Fruit fly (Drosophila melanogaster) whole organism, embryonic: ENCODE results near the gene CG7879.

Source experiments
- CG10267 ChIP-seq: fragments of 200-800 bp; sonication (Bioruptor generic); optimal IDR thresholded peaks from 2 replicates; lab custom pipeline; 2018; ENCODE audit warnings: missing biosample characterization, mild to moderate bottlenecking, missing genetic modification characterization, moderate library complexity
- CG10543 ChIP-seq: fragments of 200-800 bp; sonication (Bioruptor generic); optimal IDR thresholded peaks from 3 replicates; lab custom pipeline; 2017; ENCODE audit warnings: missing biosample characterization, mild to moderate bottlenecking, missing genetic modification characterization, moderate library complexity
- CG1233 ChIP-seq: fragments of 200-800 bp; sonication (Bioruptor generic); optimal IDR thresholded peaks from 4 replicates; lab custom pipeline; 2018; ENCODE audit warnings: missing biosample characterization, mild to moderate bottlenecking, missing genetic modification characterization
- CG12391 ChIP-seq: fragments of 200-800 bp; sonication (Bioruptor generic); optimal IDR thresholded peaks from 3 replicates; lab custom pipeline; 2018; ENCODE audit warnings: missing biosample characterization, mild to moderate bottlenecking, missing genetic modification characterization, moderate library complexity
- CG13296 ChIP-seq: fragments of 200-800 bp; sonication (Bioruptor generic); optimal IDR thresholded peaks from 3 replicates; lab custom pipeline; 2018; ENCODE audit warnings: missing biosample characterization, mild to moderate bottlenecking, missing genetic modification characterization
- CG13775 ChIP-seq: fragments of 200-800 bp; sonication (Bioruptor generic); optimal IDR thresholded peaks from 3 replicates; lab custom pipeline; 2017; ENCODE audit warnings: missing biosample characterization, mild to moderate bottlenecking, missing genetic modification characterization
- CG14441 ChIP-seq: fragments of 200-800 bp; sonication (Bioruptor generic); IDR thresholded peaks from 2 replicates; pipeline ENCODE4 v1.3.6; 2022; ENCODE audit warnings: missing biosample characterization, missing genetic modification characterization
- CG17328 ChIP-seq: fragments of 200-800 bp; sonication (Bioruptor generic); IDR thresholded peaks from 2 replicates; pipeline ENCODE4 v1.3.6; 2022; ENCODE audit warnings: missing biosample characterization, missing genetic modification characterization
- CG17359 ChIP-seq: fragments of 200-800 bp; sonication (Bioruptor generic); optimal IDR thresholded peaks from 3 replicates; lab custom pipeline; 2018; ENCODE audit warnings: missing biosample characterization, mild to moderate bottlenecking, missing genetic modification characterization, moderate library complexity
- CG17385 ChIP-seq: fragments of 200-800 bp; sonication (Bioruptor generic); optimal IDR thresholded peaks from 3 replicates; lab custom pipeline; 2018; ENCODE audit warnings: missing biosample characterization, mild to moderate bottlenecking, missing genetic modification characterization
- CG17802 ChIP-seq: fragments of 200-800 bp; sonication (Bioruptor generic); optimal IDR thresholded peaks from 2 replicates; lab custom pipeline; 2018; ENCODE audit warnings: missing biosample characterization, mild to moderate bottlenecking, missing genetic modification characterization, moderate library complexity
- CG18262 ChIP-seq: fragments of 200-800 bp; optimal IDR thresholded peaks from 3 replicates; lab custom pipeline; 2019; ENCODE audit warnings: missing biosample characterization, mild to moderate bottlenecking, missing genetic modification characterization, moderate library complexity
- CG2116 ChIP-seq: fragments of 200-800 bp; sonication (Bioruptor generic); optimal IDR thresholded peaks from 3 replicates; lab custom pipeline; 2018; ENCODE audit warnings: missing biosample characterization, mild to moderate bottlenecking, missing genetic modification characterization
- CG2199 ChIP-seq: fragments of 200-800 bp; sonication (Bioruptor generic); IDR thresholded peaks from 3 replicates; pipeline ENCODE4 v1.3.6; 2022; ENCODE audit warnings: missing biosample characterization, missing genetic modification characterization
- CG30020 ChIP-seq: fragments of 200-800 bp; optimal IDR thresholded peaks from 2 replicates; lab custom pipeline; 2019; ENCODE audit warnings: missing biosample characterization, mild to moderate bottlenecking, missing genetic modification characterization, moderate library complexity
- CG3065 ChIP-seq: fragments of 200-800 bp; sonication (Bioruptor generic); optimal IDR thresholded peaks from 2 replicates; lab custom pipeline; 2016; ENCODE audit warnings: missing biosample characterization, missing genetic modification characterization
- CG31441 ChIP-seq: fragments of 200-800 bp; sonication (Bioruptor generic); IDR thresholded peaks from 2 replicates; pipeline ENCODE4 v1.3.6; 2022; ENCODE audit warnings: missing biosample characterization, missing genetic modification characterization
- CG32532 ChIP-seq: fragments of 200-800 bp; sonication (Bioruptor generic); IDR thresholded peaks from 2 replicates; pipeline ENCODE4 v1.3.6; 2022; ENCODE audit warnings: missing biosample characterization, missing genetic modification characterization
- CG9932 ChIP-seq: fragments of 200-800 bp; sonication (Bioruptor generic); IDR thresholded peaks from 2 replicates; pipeline ENCODE4 v1.3.6; 2022; ENCODE audit warnings: missing biosample characterization, missing genetic modification characterization
- Dbx ChIP-seq: fragments of 200-800 bp; sonication (Bioruptor generic); IDR thresholded peaks from 3 replicates; pipeline ENCODE4 v1.3.6; 2022; ENCODE audit warnings: missing biosample characterization, missing genetic modification characterization
- ERR ChIP-seq: fragments of 200-800 bp; sonication (Bioruptor generic); optimal IDR thresholded peaks from 2 replicates; lab custom pipeline; 2016; ENCODE audit warnings: missing biosample characterization, missing genetic modification characterization
- Hand ChIP-seq: fragments of 200-800 bp; sonication (Bioruptor generic); optimal IDR thresholded peaks from 2 replicates; lab custom pipeline; 2017; ENCODE audit warnings: mild to moderate bottlenecking, missing biosample characterization, missing genetic modification reagents, missing genetic modification characterization
- HmgZ ChIP-seq: fragments of 200-800 bp; sonication (Bioruptor generic); optimal IDR thresholded peaks from 2 replicates; lab custom pipeline; 2018; ENCODE audit warnings: missing biosample characterization, mild to moderate bottlenecking, missing genetic modification characterization
- Hmr ChIP-seq: fragments of 200-800 bp; sonication (Bioruptor generic); optimal IDR thresholded peaks from 3 replicates; lab custom pipeline; 2017; ENCODE audit warnings: mild to moderate bottlenecking, missing biosample characterization, missing genetic modification reagents, missing genetic modification characterization
- Hr51 ChIP-seq, 2 experiments: fragments of 200-800 bp; sonication (Bioruptor generic); optimal IDR thresholded peaks; 2 replicates in 1 of 2; 3 replicates in 1 of 2; lab custom pipeline; 2016 to 2018; ENCODE audit warnings: missing biosample characterization in 2 of 2, missing genetic modification characterization in 2 of 2, mild to moderate bottlenecking in 1 of 2, moderate library complexity in 1 of 2
- Lhr ChIP-seq: fragments of 200-800 bp; sonication (Bioruptor generic); optimal IDR thresholded peaks from 3 replicates; lab custom pipeline; 2017; ENCODE audit warnings: mild to moderate bottlenecking, missing biosample characterization, missing genetic modification reagents, missing genetic modification characterization
- MESR4 ChIP-seq: fragments of 200-800 bp; sonication (Bioruptor generic); optimal IDR thresholded peaks from 2 replicates; lab custom pipeline; 2018; ENCODE audit warnings: missing biosample characterization, mild to moderate bottlenecking, missing genetic modification characterization, moderate library complexity
- Med ChIP-seq: fragments of 200-800 bp; sonication (Bioruptor generic); peaks from one replicate; lab custom pipeline; 2016; ENCODE audit warnings: missing biosample characterization, missing genetic modification characterization, mild to moderate bottlenecking, inconsistent platforms, moderate library complexity
- NfI ChIP-seq: fragments of 200-800 bp; sonication (Bioruptor generic); optimal IDR thresholded peaks from 3 replicates; lab custom pipeline; 2018; ENCODE audit warnings: missing biosample characterization, mild to moderate bottlenecking, missing genetic modification characterization, moderate library complexity
- Ravus ChIP-seq: fragments of 200-800 bp; sonication (Bioruptor generic); IDR thresholded peaks from 2 replicates; pipeline ENCODE4 v1.3.6; 2022; ENCODE audit warnings: missing biosample characterization, missing genetic modification characterization
- Sry-β ChIP-seq: fragments of 200-800 bp; sonication (Bioruptor generic); optimal IDR thresholded peaks from 2 replicates; lab custom pipeline; 2018; ENCODE audit warnings: missing biosample characterization, mild to moderate bottlenecking, missing genetic modification characterization, moderate library complexity
- YL-1 ChIP-seq: fragments of 200-800 bp; sonication (Bioruptor generic); optimal IDR thresholded peaks from 3 replicates; lab custom pipeline; 2017; ENCODE audit warnings: missing biosample characterization, mild to moderate bottlenecking, missing genetic modification characterization
- caup ChIP-seq: fragments of 200-800 bp; sonication (Bioruptor generic); optimal IDR thresholded peaks from 3 replicates; lab custom pipeline; 2017; ENCODE audit warnings: missing biosample characterization, mild to moderate bottlenecking, missing genetic modification characterization, moderate library complexity; ENCODE audit not compliant: severe bottlenecking
- cg ChIP-seq: fragments of 200-800 bp; sonication (Bioruptor generic); optimal IDR thresholded peaks from 3 replicates; lab custom pipeline; 2019; ENCODE audit warnings: missing biosample characterization, mild to moderate bottlenecking, missing genetic modification characterization, moderate library complexity
- chinmo ChIP-seq: fragments of 200-800 bp; sonication (Bioruptor generic); IDR thresholded peaks from 4 replicates; pipeline ENCODE4 v1.3.6; 2022; ENCODE audit warnings: missing biosample characterization, missing genetic modification characterization; ENCODE audit not compliant: partially characterized antibody
- crol ChIP-seq: fragments of 200-800 bp; sonication (Bioruptor generic); IDR thresholded peaks from 2 replicates; pipeline ENCODE4 v1.3.6; 2022; ENCODE audit warnings: missing biosample characterization, missing genetic modification characterization
- crp ChIP-seq, 2 experiments: fragments of 200-800 bp; sonication (Bioruptor generic); optimal IDR thresholded peaks; 2 replicates in 1 of 2; 3 replicates in 1 of 2; lab custom pipeline; 2017; ENCODE audit warnings: missing biosample characterization in 2 of 2, missing genetic modification characterization in 2 of 2, mild to moderate bottlenecking in 1 of 2, moderate library complexity in 1 of 2
- eyg ChIP-seq: fragments of 200-800 bp; sonication (Bioruptor generic); optimal IDR thresholded peaks from 3 replicates; lab custom pipeline; 2016; ENCODE audit warnings: missing biosample characterization, missing genetic modification characterization
- gcm ChIP-seq: fragments of 200-800 bp; sonication (Bioruptor generic); optimal IDR thresholded peaks from 2 replicates; lab custom pipeline; 2019; ENCODE audit warnings: missing biosample characterization, mild to moderate bottlenecking, missing genetic modification characterization, moderate library complexity
- gfzf ChIP-seq: fragments of 200-800 bp; sonication (Bioruptor generic); optimal IDR thresholded peaks from 2 replicates; lab custom pipeline; 2016; ENCODE audit warnings: missing biosample characterization, mild to moderate bottlenecking, missing genetic modification characterization, moderate library complexity
- h ChIP-seq: fragments of >200 bp; optimal IDR thresholded peaks from 2 replicates; lab custom pipeline; 2017
- mirr ChIP-seq: fragments of 200-800 bp; sonication (Bioruptor generic); optimal IDR thresholded peaks from 3 replicates; lab custom pipeline; 2018; ENCODE audit warnings: missing biosample characterization, mild to moderate bottlenecking, missing genetic modification characterization
- phol ChIP-seq: fragments of 200-800 bp; sonication (Bioruptor generic); optimal IDR thresholded peaks from 3 replicates; lab custom pipeline; 2018; ENCODE audit warnings: missing biosample characterization, mild to moderate bottlenecking, missing genetic modification characterization, moderate library complexity
- pzg ChIP-seq: fragments of 200-800 bp; sonication (Bioruptor generic); optimal IDR thresholded peaks from 3 replicates; lab custom pipeline; 2018; ENCODE audit warnings: missing biosample characterization, mild to moderate bottlenecking, missing genetic modification characterization, moderate library complexity
- run ChIP-seq: fragments of 200-800 bp; sonication (Bioruptor generic); optimal IDR thresholded peaks from 3 replicates; lab custom pipeline; 2018; ENCODE audit warnings: missing biosample characterization, mild to moderate bottlenecking, missing genetic modification characterization
- sna ChIP-seq: fragments of 200-800 bp; sonication (Bioruptor generic); IDR thresholded peaks from 2 replicates; pipeline ENCODE4 v1.3.6; 2022; ENCODE audit warnings: missing biosample characterization, missing genetic modification characterization; ENCODE audit not compliant: partially characterized antibody
- sug ChIP-seq: fragments of 200-800 bp; optimal IDR thresholded peaks from 2 replicates; lab custom pipeline; 2019; ENCODE audit warnings: missing biosample characterization, mild to moderate bottlenecking, missing genetic modification characterization, moderate library complexity

Gene CG7879

DNA sequence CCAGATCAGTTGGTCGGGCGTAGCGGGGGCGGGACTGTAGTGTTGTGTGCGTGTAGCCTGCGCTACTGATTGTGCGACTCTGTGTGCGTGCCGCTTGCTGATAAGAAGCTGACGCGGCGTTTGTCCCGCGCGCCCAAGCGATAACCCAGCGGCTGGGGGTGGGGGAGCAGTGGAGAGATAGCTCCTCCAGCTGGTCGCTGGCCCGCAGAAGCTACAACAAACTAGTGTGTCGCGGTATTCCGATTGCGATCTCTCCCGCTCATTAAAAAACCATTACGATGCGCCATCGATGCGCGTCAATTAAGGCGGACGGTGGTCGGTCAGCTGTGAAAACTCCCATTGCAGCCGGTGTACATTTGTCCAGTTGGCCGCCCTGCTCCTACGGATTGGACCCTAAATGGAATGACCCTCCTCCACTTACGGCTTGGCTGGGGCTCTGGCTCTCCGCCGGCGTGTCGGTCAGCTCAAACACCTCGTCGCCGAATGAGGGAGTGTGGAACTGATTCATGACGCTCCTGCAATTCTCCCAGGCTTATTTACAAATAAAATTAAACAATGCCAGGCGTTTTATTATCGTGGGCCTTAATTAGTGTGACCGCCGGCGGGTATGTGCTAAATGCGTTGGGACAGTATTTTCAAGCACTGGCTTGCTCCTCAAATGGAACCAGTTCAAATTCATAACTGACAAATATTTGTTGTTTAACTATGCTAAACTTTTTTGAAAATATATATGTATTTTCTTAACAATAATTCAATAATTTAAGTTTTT, 33.8 kb upstream of the CG7879 start, which contains the start of gene CG12104 (continued):
- peak; percentile 38 for TF ChIP-seq HmgZ (tag; lab: Kevin White, UChicago)
- TF ChIP-seq caup (GFP tag; lab: Kevin White, UChicago) = no peak
- TF ChIP-seq CG17359 = no peak
- TF ChIP-seq eyg (GFP tag; lab: Kevin White, UChicago) = no peak
- TF ChIP-seq YL-1 (GFP tag; lab: Kevin White, UChicago) = peak; percentile 41
- TF ChIP-seq run (tag; lab: Kevin White, UChicago) = peak; percentile 18
- no peak for TF ChIP-seq ERR (GFP tag; lab: Kevin White, UChicago)
- no peak for TF ChIP-seq Hr51 (GFP tag; optimal IDR thresholded peaks at IDR 0.05; lab: Kevin White, UChicago)
- peak; percentile 53 for TF ChIP-seq CG2116 (GFP tag; lab: Kevin White, UChicago)
- TF ChIP-seq CG2199 = peak; percentile 68; the same call in 1 of the 3 replicates
- TF ChIP-seq CG17385 (GFP tag; lab: Kevin White, UChicago) = peak; percentile 41
- TF ChIP-seq CG17802 (tag; lab: Kevin White, UChicago) = peak; percentile 64
- TF ChIP-seq cg (GFP tag; lab: Kevin White, UChicago) = peak; percentile 79
- TF ChIP-seq crol = peak; percentile 96
- peak; percentile 95 for TF ChIP-seq CG10543 (GFP tag; lab: Kevin White, UChicago)
- TF ChIP-seq Dbx (GFP tag; lab: Robert Waterston, UW) = no peak
- 0 out of 2 replicates have a peak, but pooled peaks have one; percentile 7 for TF ChIP-seq CG17328 (GFP tag; lab: Robert Waterston, UW)
- peak; percentile 30 for TF ChIP-seq Sry-β (GFP tag; lab: Kevin White, UChicago)
- peak; percentile 64 for TF ChIP-seq mirr (GFP tag; lab: Kevin White, UChicago)
- peak; percentile 43 for TF ChIP-seq Lhr (GFP tag; lab: Kevin White, UChicago)
- peak; percentile 35; the same call in 1 of the 2 replicates for TF ChIP-seq sna (GFP tag; lab: Robert Waterston, UW)
- no peak for TF ChIP-seq CG14441 (GFP tag; lab: Robert Waterston, UW)
- TF ChIP-seq NfI (GFP tag; lab: Kevin White, UChicago) = peak; percentile 44
- no peak for TF ChIP-seq Ravus (GFP tag; lab: Robert Waterston, UW)
- TF ChIP-seq CG3065 = no peak
- TF ChIP-seq gcm (GFP tag; lab: Kevin White, UChicago) = peak; percentile 19
- peak; percentile 16 for TF ChIP-seq CG18262 (tag; lab: Kevin White, UChicago)
- TF ChIP-seq CG10267 = peak; percentile 88
- TF ChIP-seq MESR4 = peak; percentile 62
- TF ChIP-seq CG12391 = peak; percentile 37
- TF ChIP-seq CG13296 (GFP tag; lab: Kevin White, UChicago) = peak; percentile 9
- TF ChIP-seq sug (tag; lab: Kevin White, UChicago) = peak; percentile 91
- TF ChIP-seq phol (tag; lab: Kevin White, UChicago) = peak; percentile 16
- TF ChIP-seq pzg (GFP tag; lab: Kevin White, UChicago) = peak; percentile 58
- peak; percentile 54 for TF ChIP-seq CG31441 (GFP tag; lab: Robert Waterston, UW)
- no peak for TF ChIP-seq CG9932
- TF ChIP-seq CG30020 = peak; percentile 22
- TF ChIP-seq Hmr (GFP tag; lab: Kevin White, UChicago) = peak; percentile 51
- no peak for TF ChIP-seq Hand (GFP tag; lab: Kevin White, UChicago)
- peak; percentile 33; the same call in 1 of the 2 replicates for TF ChIP-seq CG32532 (GFP tag; lab: Robert Waterston, UW)
- TF ChIP-seq h (lab: Kevin White, UChicago) = no peak
- peak; percentile 38 for TF ChIP-seq CG13775 (GFP tag; lab: Kevin White, UChicago)
- peak; percentile 70; the same call in 1 of the 4 replicates for TF ChIP-seq chinmo
- peak; percentile 76 for TF ChIP-seq gfzf (GFP tag; lab: Kevin White, UChicago)
- TF ChIP-seq Med (GFP tag; lab: Kevin White, UChicago) = peak; percentile 82
- TF ChIP-seq CG1233 = peak; percentile 38
- TF ChIP-seq crp (GFP tag; optimal IDR thresholded peaks at IDR 0.05; lab: Kevin White, UChicago) = peak in 1 of 2 experiments; percentile 53
